Fruit fly (Drosophila melanogaster) Kc167 (cell line): ENCODE data around the gene siz.

Source experiments
- Myc ChIP-seq: fragments of >200 bp; optimal IDR thresholded peaks from 2 replicates; lab custom pipeline; 2017; ENCODE audit warnings: missing external identifiers
- Sin3A ChIP-seq: fragments of >200 bp; optimal IDR thresholded peaks from 2 replicates; lab custom pipeline; 2018; ENCODE audit warnings: missing external identifiers
- h ChIP-seq: fragments of >200 bp; optimal IDR thresholded peaks from 3 replicates; lab custom pipeline; 2018; ENCODE audit warnings: missing external identifiers
- insv ChIP-seq: fragments of >200 bp; optimal IDR thresholded peaks from 3 replicates; lab custom pipeline; 2018; ENCODE audit warnings: missing external identifiers
- psq ChIP-seq: fragments of >200 bp; optimal IDR thresholded peaks from 2 replicates; lab custom pipeline; 2017; ENCODE audit warnings: missing external identifiers
- ttk ChIP-seq: sonication (Bioruptor generic); optimal IDR thresholded peaks from 2 replicates; lab custom pipeline; 2017; ENCODE audit warnings: missing external identifiers

Gene siz

DNA sequence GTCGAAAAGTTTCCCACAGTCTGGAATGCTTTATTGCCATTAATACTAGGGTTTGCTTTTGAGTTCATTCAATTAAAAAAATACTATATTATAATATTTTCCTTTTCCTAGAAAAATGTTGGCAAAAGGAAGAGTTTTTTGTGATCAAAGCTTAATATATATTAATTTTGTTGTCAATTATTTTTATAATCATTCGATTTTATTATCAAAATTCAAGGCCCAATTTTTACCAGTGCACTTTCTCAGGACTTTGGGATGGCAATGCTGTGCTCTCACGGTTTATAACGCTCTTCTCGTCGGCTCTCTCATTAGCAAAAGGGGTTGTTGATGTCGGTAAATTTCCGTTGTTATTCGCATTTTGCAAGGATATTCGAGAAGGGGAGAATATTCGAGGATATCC, 12.7 kb downstream of the siz start:
- TF ChIP-seq Sin3A (lab: Kevin White, UChicago) (no peak), insv (no peak), psq (no peak), Myc (no peak), ttk (no peak), h (no peak)

DNA sequence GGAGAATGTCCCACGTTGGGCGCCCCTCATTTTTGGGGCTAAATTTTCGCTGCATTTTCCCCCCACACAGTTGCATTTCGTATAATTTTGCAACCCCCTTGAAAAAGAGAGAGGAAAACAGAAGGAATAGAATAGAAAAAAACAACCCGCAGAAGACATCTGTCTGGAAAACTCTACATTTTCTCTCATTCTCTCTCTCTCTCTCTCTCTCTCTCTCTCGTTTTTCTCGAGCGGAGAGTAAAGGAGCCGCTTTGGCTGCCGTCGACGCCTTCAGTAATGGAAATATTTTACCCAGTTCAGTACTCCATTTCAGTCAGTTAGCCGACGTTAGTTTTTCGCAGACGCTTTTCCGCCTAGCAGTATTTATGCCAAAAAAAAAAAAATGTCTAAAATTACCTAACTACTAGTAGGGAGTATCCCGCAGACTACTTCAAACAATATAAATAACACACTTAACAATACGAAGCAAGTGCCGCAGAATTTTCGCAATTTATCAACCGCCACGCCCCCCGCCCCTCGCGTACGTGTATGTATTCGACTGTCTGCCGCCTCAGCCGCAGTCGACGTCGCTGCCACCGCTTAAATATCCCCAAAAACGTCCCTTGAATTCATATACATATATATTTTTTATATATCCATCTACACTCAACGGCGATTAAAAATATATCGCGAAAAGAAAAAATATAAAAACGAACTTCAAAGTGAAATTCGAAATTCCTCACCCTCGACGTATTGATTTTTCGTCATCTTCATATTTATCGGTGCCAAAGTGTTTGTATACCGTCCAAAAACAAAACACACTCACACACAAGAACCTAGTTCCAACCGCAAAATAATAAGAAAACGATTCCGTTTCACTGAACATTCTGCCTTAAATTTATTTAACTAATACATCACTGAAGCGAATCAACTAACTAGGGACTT, 13.7 kb downstream of the siz start:
- no peak for TF ChIP-seq Myc
- no peak for TF ChIP-seq insv
- TF ChIP-seq psq, result no peak

DNA sequence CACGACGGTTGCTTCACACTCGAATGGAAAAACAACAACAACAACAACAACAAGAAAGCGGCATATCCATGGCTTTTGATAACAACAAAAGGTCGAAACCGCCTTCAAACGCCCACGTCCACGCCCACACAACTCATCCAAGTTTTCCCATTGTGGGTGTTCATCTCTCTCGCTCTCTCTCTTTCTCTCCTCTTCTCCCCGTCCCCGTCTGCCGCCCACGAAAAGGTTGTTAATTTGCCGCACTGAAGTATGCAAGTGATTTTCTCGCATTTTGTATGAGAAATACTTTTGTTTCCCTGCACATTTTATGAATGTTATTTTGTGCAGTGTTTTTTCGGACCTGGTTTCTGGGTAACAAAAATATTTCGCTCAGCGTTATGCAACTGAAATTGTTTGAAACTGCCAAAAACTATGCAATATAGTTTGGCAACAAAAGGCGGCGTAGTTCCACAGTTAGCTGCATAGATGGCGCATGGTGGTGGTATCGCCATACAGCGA, 15.1 kb downstream of the siz start:
- TF ChIP-seq Sin3A (lab: Kevin White, UChicago) (no peak), ttk (no peak), Myc (no peak), h (no peak), psq (no peak), insv (no peak)

DNA sequence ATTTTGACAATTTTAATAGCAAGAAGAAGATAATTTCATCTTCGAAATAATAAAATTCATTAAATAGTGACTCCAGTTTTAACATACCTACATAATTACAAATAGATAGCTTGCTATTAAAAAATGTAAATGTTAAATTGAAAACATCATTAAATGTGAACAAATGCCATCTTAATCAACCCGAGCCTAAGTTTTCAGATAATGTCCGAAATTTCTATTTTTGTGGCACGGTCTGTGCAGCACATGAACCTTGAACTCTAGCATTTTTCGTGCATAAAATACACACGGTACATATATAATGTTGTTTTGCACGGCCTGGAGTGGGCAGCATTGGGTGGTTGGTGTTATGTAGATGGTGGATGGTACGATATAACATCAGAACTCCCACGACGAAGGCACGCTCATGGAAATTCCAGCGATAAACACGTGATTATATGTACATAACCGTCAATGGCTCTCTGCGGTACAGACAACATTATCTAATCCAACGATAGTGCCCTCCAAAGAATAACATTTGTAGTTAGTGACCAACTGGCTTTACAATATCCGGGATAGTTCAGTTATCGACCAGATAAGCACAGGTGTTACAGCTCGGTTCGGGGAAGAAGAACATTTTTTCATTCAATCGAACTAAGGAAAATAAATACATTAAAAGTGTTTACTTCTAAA, 15.9 kb downstream of the siz start:
- TF ChIP-seq ttk (no peak), psq (no peak), insv (no peak), h (no peak), Myc (no peak), Sin3A (lab: Kevin White, UChicago) (no peak)

DNA sequence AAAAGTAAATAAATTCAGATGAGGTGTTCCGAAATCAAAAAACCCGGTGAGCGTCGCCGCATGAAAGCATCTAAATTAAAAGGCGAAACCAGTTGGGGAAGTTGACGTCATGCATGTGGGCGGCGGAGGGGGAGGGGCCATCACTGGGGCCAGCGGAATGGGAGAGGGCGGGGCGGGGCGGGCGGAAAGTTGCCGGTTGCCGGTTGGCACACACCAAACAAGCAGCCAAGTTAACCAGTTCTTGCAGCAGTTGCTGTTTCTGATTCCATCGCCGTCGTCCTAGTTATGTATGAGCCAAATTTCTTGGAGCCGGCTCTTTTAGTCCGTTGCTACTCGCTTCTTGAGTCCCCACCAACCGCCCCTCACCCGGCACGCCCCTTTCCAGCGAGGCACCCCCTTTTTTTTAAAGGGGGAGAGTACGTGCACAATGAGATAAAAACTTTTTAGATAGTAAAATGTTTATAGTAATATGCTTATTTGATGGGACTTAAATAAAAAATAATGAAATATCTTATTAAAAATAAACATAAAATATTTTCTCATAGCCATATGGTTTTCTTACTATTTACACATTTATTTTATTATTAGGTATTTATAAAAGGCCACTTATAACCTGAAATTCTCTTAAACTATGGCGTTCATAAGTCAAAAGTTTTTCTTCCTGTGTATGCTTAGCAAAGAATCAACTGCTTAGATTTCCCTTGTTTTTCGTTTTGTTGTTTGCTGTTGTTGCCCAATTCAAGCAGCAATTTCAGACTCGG, 18.0 kb downstream of the siz start:
- TF ChIP-seq insv (no peak), Myc (no peak), h (no peak), ttk (no peak), psq (no peak), Sin3A (lab: Kevin White, UChicago) (no peak)

DNA sequence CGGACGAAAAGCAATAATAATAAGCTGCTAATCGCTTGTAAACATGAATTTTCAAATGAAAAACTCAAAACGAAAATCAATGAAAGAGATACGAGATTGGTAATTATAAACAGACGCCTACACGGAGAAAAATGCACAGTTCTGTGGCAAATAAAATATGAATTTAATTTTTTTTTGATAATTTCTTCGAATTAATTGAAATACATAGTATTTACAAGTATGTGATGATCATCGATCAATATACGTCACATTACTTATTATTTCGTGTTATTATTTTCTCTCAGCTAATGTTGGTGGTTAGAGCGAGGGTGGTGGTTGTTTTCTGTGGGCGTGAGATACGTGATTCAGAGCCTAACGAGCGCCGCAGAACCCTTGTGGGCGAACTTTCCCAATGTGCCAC, 19.4 kb downstream of the siz start:
- TF ChIP-seq insv (no peak), ttk (no peak), Myc (no peak), h (no peak), Sin3A (lab: Kevin White, UChicago) (no peak), psq (no peak)

DNA sequence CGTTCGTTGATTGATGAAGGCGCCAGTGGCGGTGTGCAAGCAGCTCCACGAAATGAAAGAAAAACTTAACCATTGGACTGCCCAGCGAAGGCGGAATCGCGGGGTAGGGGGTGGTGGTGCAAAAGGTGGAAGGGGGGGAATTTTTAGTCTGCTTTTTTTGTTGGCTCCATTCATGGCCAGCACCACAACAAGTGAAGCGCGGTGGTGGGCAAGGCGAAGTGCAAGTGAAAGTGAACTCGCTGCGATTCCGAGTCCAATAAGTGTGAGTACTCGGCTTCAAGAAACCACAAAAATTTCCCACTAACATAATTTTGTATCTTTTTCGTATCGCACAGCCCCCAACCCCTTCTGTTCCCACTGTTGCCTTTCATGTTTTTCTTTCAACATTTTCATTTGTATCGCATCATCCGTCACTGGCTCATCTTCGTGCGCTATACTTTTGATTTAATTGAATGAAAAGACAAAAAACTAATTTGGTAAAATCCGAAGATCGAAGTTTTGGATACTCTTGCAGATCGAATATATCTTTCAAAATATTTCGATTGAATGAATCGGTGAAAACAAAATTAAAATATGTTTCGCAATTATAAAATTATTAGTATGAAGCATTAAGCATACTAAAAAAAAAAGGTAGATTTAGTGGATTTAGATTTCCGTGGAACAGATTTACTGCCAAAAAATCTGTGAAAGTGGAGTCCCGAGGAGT, 20.0 kb downstream of the siz start:
- TF ChIP-seq h, result no peak
- no peak for TF ChIP-seq ttk
- no peak for TF ChIP-seq Myc
- no peak for TF ChIP-seq Sin3A (lab: Kevin White, UChicago)
- TF ChIP-seq insv, result no peak
- TF ChIP-seq psq, result no peak

DNA sequence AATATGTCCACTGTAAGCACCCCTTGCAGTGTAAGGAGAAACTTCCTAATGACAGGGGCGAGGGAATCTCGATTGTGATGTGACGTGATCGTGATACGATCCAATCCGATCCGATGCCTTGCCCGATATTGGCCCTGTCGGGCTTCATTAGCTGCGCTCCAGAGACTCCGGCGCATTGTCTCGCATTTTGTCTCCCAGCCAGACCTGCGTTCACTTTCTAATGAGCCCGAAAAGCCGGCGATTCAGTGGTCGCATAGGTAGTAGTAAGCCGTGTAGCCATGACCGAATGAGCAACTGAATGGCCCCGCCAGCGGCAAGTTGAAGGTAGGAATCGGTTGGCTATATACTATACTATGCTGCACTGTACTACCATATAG, 20.5 kb downstream of the siz start:
- TF ChIP-seq Myc (no peak), h (no peak), ttk (no peak)

DNA sequence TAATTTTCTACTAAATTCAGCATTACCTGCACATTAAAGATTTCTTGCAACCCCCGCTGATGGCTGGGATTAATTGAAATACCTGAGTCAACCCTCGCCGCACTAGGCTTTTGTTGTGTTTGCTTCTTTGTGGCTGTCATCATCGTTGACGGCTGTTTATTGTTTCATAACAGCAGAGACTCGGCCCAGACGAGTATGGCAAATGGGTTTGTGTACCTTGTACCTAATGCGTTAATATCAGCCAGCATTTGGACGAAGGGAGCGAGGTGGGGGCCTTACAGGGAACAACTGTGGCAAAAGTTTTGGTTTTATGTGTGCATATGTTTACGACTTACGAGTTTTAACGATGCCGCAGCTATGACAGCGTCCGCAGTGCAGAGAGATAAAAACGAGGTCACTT, 21.5 kb downstream of the siz start:
- TF ChIP-seq ttk (no peak), Sin3A (lab: Kevin White, UChicago) (no peak), psq (no peak), insv (no peak), Myc (no peak), h (no peak)

DNA sequence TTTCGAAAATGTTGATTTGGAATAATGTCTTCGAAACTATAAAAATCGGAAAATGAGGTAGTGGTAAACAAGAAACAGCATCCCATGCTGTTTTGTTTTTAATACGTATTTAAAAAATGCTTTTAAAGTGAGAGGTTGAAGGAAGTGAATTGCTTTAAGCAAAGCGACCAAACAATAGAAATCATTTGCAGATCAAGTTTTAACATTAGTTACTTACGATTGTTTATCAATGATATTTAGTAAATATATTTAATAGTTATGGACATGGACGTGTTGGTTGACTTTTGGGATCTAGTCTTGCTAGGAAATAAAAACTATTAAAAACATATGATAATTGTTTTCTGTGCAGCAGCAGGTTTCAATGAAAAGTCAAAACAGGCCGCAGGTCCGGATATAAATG, 22.0 kb downstream of the siz start:
- TF ChIP-seq ttk (no peak), insv (no peak), Myc (no peak)

DNA sequence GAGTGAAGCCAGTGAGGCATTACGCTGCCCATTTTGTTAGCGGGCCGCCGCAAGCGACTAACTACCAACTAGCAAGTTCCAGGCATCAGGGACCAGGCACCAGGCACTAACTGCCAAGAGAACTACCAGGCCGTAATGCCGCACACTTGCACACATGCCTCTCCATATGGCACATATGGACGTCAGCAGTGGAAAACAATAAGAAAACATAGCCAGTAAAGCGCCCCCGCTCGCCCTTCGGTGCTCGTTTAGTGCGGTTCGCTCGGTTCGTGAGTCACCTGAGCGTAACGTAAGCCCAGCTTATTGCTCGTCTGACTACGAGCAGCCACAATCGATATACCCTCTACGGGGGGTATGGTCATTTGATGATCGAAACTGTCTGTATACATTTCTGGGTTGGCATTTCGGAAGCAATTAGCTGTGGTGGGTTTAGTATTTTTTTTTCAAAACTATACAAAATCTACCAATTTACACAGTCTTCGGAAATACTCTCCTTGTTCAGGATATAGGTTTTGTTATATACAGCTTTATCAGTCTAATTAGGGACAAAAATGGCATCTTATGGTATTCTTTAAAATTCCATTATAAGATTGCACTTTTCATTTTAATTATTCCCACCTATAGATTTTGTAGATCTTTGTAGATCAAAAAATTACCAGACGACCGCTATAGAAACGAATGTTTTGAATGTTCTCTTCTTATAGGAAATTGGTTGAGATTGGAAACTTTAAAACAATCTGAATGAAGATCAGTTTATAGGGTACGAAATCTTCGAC, 22.6 kb downstream of the siz start:
- TF ChIP-seq psq (no peak), Myc (no peak), insv (no peak), Sin3A (lab: Kevin White, UChicago) (no peak), ttk (no peak)

DNA sequence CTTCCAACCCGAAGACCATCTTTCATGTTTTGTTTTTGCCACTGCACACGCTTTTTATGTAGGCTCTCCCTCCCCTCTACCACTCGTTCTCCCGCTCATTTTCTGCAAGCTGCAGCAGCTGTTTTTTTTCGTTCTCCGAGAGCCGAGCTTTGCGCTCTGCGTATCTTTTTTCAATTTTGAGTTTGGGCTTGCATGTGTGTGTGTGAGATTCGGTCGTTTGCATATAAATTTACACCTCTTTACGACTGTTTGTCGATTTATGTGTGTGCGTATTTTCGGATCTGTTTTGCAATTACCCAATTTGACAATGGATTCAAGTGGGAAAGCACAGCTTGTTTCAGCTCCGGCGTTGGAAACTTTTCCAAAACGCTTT, 23.2 kb downstream of the siz start:
- TF ChIP-seq h, result no peak
- TF ChIP-seq psq, result no peak
- TF ChIP-seq ttk, result no peak
- no peak for TF ChIP-seq insv
- TF ChIP-seq Sin3A (lab: Kevin White, UChicago), result no peak
- no peak for TF ChIP-seq Myc

DNA sequence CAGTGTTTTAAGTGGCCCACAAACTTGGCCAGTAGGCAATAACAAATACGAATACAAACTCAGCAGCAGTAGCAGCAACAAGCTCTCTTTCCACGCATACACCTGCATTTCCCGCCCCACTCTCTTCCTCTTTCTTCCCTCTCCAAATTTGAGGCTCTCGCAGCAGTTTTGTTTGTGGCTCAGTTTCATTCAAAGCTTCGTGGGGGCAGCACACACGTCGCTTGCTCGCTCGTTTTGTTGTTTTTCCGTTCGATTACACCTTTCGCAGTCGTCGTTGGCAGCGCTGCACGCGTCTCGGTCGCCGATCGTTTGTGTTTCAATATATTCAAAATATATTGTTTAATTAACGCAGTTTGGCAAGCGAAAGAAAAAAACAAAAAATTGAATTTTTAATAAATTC, 24.3 kb downstream of the siz start:
- TF ChIP-seq insv, result no peak
- no peak for TF ChIP-seq h
- no peak for TF ChIP-seq psq
- TF ChIP-seq Myc, result no peak
- TF ChIP-seq Sin3A (lab: Kevin White, UChicago), result no peak
- no peak for TF ChIP-seq ttk
